Fruit fly (Drosophila melanogaster): ENCODE data around the gene CG5968.

DNA sequence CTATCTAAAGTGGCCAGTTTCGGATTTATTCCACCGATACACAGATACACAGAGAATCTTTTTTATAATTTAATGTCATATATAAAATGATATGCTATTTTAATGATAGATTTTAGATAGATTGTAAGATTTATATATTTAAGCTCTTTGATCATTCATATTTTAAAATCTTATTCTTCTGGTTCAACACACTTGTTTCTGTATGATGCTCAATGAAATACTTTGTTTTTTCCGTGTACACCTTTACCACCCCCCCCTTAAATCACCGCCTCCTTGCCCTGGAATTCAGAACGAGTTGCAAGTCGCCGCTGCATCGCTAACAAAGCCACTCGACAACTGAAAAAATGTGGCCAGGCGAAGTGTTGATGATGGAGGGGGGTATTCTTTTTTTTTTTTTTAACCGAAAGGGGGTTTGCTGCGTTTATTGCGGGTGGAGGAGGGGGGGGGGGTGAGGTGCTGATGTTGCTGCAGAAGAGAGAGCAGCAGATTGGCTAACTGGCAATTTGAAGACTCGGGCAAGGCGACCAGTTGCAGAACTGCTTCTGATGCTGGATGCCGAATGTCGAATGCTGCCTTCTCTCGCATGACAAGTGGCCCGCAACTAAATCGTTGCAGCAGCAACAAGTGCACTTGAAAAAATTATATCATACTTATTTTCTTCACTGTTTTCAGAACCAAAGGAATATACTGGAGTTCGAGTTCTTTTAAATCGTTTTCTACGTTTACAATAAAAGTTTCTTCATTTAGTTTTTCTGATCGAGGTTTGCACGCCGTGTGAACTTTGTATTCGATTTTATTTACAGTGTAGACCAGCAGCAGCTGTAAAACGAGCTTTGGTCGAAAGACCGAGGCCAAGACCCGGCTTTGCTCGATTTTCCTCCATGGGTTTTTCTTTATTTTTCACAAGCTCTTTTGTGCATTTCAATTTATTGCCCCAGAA lies 48.3 kb upstream of the CG5968 start:
- TF ChIP-seq CTCF (optimal IDR thresholded peaks at IDR 0.05) (no peak), CG8478 (optimal IDR thresholded peaks at IDR 0.05) (no peak)
